Worm (Caenorhabditis elegans): ENCODE measurements around the gene rbx-1.

- TF ChIP-seq pqm-1 (tag; optimal IDR thresholded peaks at IDR 0.05) (no peak), syd-9 (tag; optimal IDR thresholded peaks at IDR 0.05) (no peak), T23F11.4 (GFP tag; optimal IDR thresholded peaks at IDR 0.05) (no peak), ets-4 (tag; optimal IDR thresholded peaks at IDR 0.05) (no peak), ama-1 (optimal IDR thresholded peaks at IDR 0.05) (no peak), tbx-2 (tag; optimal IDR thresholded peaks at IDR 0.05) (no peak), madf-2 (tag; optimal IDR thresholded peaks at IDR 0.05) (no peak)
These were observed 47.0 kb upstream of the rbx-1 start, which contains the start of gene aqp-4 for ce11 chrV:9737287-9737686.
